Fruit fly (Drosophila melanogaster) whole organism, wandering third instar larva: ENCODE measurements around the gene CG46318.

Experiments used
- CG9705 ChIP-seq: fragments of 200-800 bp; sonication (Bioruptor generic); optimal IDR thresholded peaks from 2 replicates; lab custom pipeline; 2018; ENCODE audit warnings: missing biosample characterization, mild to moderate bottlenecking, missing genetic modification characterization
- CrebA ChIP-seq: fragments of 200-800 bp; sonication (Bioruptor generic); optimal IDR thresholded peaks from 2 replicates; lab custom pipeline; 2016; ENCODE audit warnings: missing biosample characterization, mild to moderate bottlenecking, missing genetic modification characterization, borderline replicate concordance
- Dfd ChIP-seq: fragments of >200 bp; optimal IDR thresholded peaks from 2 replicates; lab custom pipeline; 2017; ENCODE audit warnings: missing biosample characterization, missing genetic modification characterization
- Dif ChIP-seq: fragments of 200-275, 200-300 bp; sonication (Bioruptor generic); optimal IDR thresholded peaks from 2 replicates; lab custom pipeline; 2018; ENCODE audit warnings: missing biosample characterization, missing genetic modification characterization; ENCODE audit not compliant: partially characterized antibody
- GATAd ChIP-seq: sonication (Bioruptor generic); optimal IDR thresholded peaks from 2 replicates; lab custom pipeline; 2016; ENCODE audit warnings: missing biosample characterization, missing genetic modification characterization
- HLH106 ChIP-seq: fragments of 200-800 bp; optimal IDR thresholded peaks from 3 replicates; lab custom pipeline; 2019; ENCODE audit warnings: missing biosample characterization, mild to moderate bottlenecking, missing genetic modification characterization, moderate library complexity
- Mio ChIP-seq: sonication (Bioruptor generic); optimal IDR thresholded peaks from 2 replicates; lab custom pipeline; 2016; ENCODE audit warnings: missing biosample characterization, missing genetic modification characterization
- Rel ChIP-seq, 2 experiments: fragments of 200-800 bp; sonication (Bioruptor generic) in 1 of 2; optimal IDR thresholded peaks; 2 replicates in 1 of 2; 3 replicates in 1 of 2; lab custom pipeline; 2016 to 2019; ENCODE audit warnings: mild to moderate bottlenecking in 2 of 2, missing biosample characterization in 2 of 2, missing genetic modification characterization in 2 of 2, moderate library complexity in 1 of 2
- Vsx2 ChIP-seq: fragments of 200-300, 225-300 bp; sonication (Bioruptor generic); optimal IDR thresholded peaks from 2 replicates; lab custom pipeline; 2018; ENCODE audit warnings: missing biosample characterization, missing genetic modification characterization; ENCODE audit not compliant: partially characterized antibody
- brk ChIP-seq: fragments of 200-800 bp; sonication (Bioruptor generic); optimal IDR thresholded peaks from 2 replicates; lab custom pipeline; 2016; ENCODE audit warnings: missing biosample characterization, mild to moderate bottlenecking, missing genetic modification characterization
- dmrt93B ChIP-seq: fragments of 200-800 bp; sonication (Bioruptor generic); optimal IDR thresholded peaks from 2 replicates; lab custom pipeline; 2018; ENCODE audit warnings: missing biosample characterization, mild to moderate bottlenecking, missing genetic modification characterization
- dsf ChIP-seq: sonication (Bioruptor generic); optimal IDR thresholded peaks from 2 replicates; lab custom pipeline; 2016; ENCODE audit warnings: missing biosample characterization, missing genetic modification characterization, borderline replicate concordance
- ey ChIP-seq: fragments of 200-800 bp; sonication (Bioruptor generic); optimal IDR thresholded peaks from 2 replicates; lab custom pipeline; 2016; ENCODE audit warnings: missing biosample characterization, missing genetic modification characterization
- psq ChIP-seq: fragments of 200-800 bp; sonication (Bioruptor generic); optimal IDR thresholded peaks from 3 replicates; lab custom pipeline; 2017; ENCODE audit warnings: missing biosample characterization, mild to moderate bottlenecking, missing genetic modification characterization, moderate library complexity
- sv ChIP-seq: fragments of 200-800 bp; sonication (Bioruptor generic); optimal IDR thresholded peaks from 3 replicates; lab custom pipeline; 2016; ENCODE audit warnings: missing biosample characterization, missing genetic modification characterization
- usp ChIP-seq: fragments of >200 bp; optimal IDR thresholded peaks from 2 replicates; lab custom pipeline; 2017; ENCODE audit warnings: missing biosample characterization, missing genetic modification characterization
- woc ChIP-seq: sonication (Bioruptor generic); optimal IDR thresholded peaks from 2 replicates; lab custom pipeline; 2016; ENCODE audit warnings: missing biosample characterization, mild to moderate bottlenecking, missing genetic modification characterization

The CG46318 gene

DNA sequence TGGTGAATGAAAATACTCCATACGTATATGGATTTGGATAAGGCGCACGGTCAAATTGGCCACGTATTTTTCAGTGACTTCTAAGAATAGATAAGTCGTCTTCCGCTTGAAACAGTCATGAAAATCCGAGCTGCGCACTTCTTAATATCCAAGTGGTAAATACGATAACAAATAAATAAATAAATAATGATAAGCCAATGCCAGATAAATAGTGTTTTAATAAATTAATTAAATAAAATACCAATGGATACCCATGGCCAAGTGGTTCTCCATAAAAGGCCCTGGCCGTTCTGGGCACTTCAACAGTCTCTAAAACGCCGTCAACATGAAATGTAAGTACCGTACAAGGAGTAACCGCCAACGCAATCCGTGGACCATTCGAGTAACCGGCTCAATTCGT is 52.0 kb downstream of the CG46318 start, which contains the start of gene CG14302:
TSS of gene CG14302 (plus strand) at position 301 of the 400 bp plus-strand sequence.
- no peak for TF ChIP-seq Rel (GFP tag; optimal IDR thresholded peaks at IDR 0.05; lab: Kevin White, UChicago)
- TF ChIP-seq Rel (tag; optimal IDR thresholded peaks at IDR 0.05; lab: Kevin White, UChicago) = no peak
- TF ChIP-seq dmrt93B (GFP tag; lab: Kevin White, UChicago) = no peak
- TF ChIP-seq Mio (GFP tag; lab: Kevin White, UChicago) = no peak
- TF ChIP-seq dsf (GFP tag; lab: Kevin White, UChicago) = no peak
- TF ChIP-seq usp (GFP tag; lab: Kevin White, UChicago) = no peak
- TF ChIP-seq woc = no peak
- TF ChIP-seq CG9705 (GFP tag; lab: Kevin White, UChicago) = no peak

DNA sequence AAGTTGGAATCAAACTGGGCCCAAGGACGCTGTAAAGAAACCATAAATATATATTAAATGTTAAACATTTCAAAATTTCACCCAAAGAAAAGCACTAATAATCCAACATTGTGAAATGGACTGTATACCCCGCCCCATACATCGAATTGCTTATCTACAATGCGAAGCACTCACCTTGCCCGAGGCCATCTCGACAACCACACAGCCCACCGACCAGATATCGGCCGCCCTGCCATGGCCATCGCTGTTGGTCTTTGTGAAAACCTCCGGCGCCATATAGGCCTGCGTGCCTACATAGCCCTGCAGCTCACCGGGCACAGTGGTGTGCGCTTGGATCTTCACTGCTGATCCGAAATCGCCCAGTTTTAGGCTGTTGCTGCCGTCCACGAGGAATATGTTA is 53.2 kb downstream of the CG46318 start:
- TF ChIP-seq GATAd (no peak), CrebA (no peak), CG9705 (GFP tag; lab: Kevin White, UChicago) (no peak), HLH106 (tag; lab: Kevin White, UChicago) (no peak), psq (no peak), ey (GFP tag; lab: Kevin White, UChicago) (no peak), woc (no peak), sv (GFP tag; lab: Kevin White, UChicago) (no peak), Dif (GFP tag; lab: Kevin White, UChicago) (no peak), Vsx2 (GFP tag; lab: Kevin White, UChicago) (no peak), Rel (GFP tag; optimal IDR thresholded peaks at IDR 0.05; lab: Kevin White, UChicago) (no peak), Rel (tag; optimal IDR thresholded peaks at IDR 0.05; lab: Kevin White, UChicago) (no peak), brk (GFP tag; lab: Kevin White, UChicago) (no peak), Dfd (GFP tag; lab: Kevin White, UChicago) (no peak)
